Fruit fly (Drosophila melanogaster): ENCODE data around the gene Ugt303B1.
A peak's percentile ranks its signal among the peaks of the same experiment; 100 is the strongest.

Ugt303B1 gene

dm6 chr3R:23536610-23537009 is at the start of gene Ugt303B1:
Ugt303B1 (minus strand) TSS chr3R:23536710.
- TF ChIP-seq CG17801 (GFP tag; optimal IDR thresholded peaks at IDR 0.05; ENCODE audit: partially characterized antibody): no peak

dm6 chr3R:23576618-23577017 is 40.1 kb upstream of the Ugt303B1 start:
- no peak for TF ChIP-seq CG17801 (GFP tag; optimal IDR thresholded peaks at IDR 0.05; ENCODE audit: partially characterized antibody)

dm6 chr3R:23569195-23569594 is 32.7 kb upstream of the Ugt303B1 start:
- no peak for TF ChIP-seq CG17801 (GFP tag; optimal IDR thresholded peaks at IDR 0.05; ENCODE audit: partially characterized antibody)

DNA sequence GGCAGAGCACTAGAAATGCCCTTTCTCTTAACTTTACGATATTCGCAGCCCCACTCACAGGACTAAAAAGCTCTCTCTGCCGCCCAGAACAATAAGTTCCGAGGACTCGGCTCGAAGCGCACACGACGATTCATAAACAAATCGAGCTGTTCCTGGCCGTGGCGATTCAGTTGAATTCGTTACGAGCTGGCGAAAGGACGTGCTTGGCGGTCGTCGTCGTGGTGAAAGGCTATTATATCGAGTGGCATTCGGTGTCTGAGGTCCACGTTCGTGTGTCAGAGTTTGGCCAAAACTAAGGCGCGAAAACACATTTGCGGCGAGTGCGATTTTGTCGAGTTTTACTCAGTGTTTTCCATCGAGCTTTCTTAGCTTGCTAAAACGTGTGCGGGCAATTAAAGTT is 20.7 kb upstream of the Ugt303B1 start, which contains the start of gene beat-IV:
Gene beat-IV (plus strand): TSS at position 169 of the 400 bp plus-strand sequence.
- no peak for TF ChIP-seq CG17801 (GFP tag; optimal IDR thresholded peaks at IDR 0.05; ENCODE audit: partially characterized antibody)

dm6 chr3R:23556843-23557242 is 20.3 kb upstream of the Ugt303B1 start, which contains the start of gene CG10164:
CG10164 (minus strand) TSS chr3R:23556943.
- TF ChIP-seq CG17801 (GFP tag; optimal IDR thresholded peaks at IDR 0.05; ENCODE audit: partially characterized antibody): no peak

DNA sequence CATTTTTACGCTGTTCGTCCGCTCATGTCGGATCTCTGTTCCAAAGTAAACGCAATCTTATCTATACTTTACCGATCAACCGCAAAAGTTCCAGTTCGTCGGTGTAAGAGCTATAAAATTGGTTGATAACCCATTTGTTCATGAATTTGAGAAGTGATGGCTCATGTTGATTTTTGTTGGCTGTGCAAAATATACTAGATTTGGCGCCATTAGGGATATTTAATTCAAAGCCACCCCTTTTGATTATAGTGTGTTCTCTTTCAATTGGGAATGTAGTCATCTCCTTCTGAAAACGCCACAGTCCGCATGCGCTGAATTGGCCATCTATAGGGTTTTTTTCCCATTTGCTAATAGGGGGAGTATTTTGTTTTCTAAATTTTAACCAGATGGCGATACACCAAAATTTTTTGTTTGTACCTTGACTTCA is 2.2 kb upstream of the Ugt303B1 start, which contains the start of gene Ugt303B2:
Gene Ugt303B2 (minus strand): TSS at position 190 of the 427 bp plus-strand sequence.
- no peak for TF ChIP-seq CG17801 (GFP tag; optimal IDR thresholded peaks at IDR 0.05; ENCODE audit: partially characterized antibody)

DNA sequence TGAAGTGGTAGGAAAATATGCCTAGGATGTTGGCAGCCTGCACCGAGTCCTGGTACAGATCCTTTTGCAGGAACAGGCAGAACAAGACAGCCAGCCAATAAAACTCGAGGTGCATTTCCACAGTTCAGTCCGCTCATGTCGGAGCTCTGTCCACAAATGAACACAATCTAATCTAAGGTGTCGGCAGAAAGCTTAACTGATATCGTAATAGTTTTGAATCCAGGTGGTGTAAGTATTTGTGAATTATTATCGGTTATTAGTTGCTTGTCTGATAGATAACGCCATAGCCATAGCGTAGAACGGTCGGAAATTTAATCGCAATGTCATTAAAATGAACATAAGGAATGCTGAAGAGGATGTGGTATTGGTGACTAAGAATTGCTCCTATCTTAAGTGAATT is 1.9 kb downstream of the Ugt303B1 start, which contains the start of gene Ugt303B3:
Gene Ugt303B3 (minus strand): TSS at position 159 of the 400 bp plus-strand sequence.
- TF ChIP-seq CG17801 (GFP tag; optimal IDR thresholded peaks at IDR 0.05; ENCODE audit: partially characterized antibody): peak; percentile 35

dm6 chr3R:23530886-23531285 is 5.6 kb downstream of the Ugt303B1 start, which contains the start of gene CG10175:
CG10175 (minus strand) TSS chr3R:23530986.
- no peak for TF ChIP-seq CG17801 (GFP tag; optimal IDR thresholded peaks at IDR 0.05; ENCODE audit: partially characterized antibody)

DNA sequence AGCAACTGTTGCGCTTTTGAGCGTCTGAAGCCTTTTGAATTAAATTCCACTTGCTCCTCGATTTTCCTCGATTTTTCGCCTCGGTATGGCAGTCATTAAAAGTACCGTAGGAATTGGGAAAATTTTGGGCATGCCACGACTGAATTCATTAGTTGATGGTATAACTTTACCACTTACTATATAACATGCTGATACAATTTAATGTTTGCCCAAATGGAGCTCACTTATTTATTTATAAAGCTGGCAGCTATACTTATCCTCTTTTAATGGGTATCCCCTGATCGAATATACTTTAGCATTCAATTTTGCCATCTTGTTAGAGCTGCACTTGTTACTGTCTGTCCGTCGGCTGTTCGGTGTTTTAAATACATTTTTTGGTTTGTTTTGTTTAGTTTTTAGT is 9.1 kb downstream of the Ugt303B1 start:
- TF ChIP-seq CG17801 (GFP tag; optimal IDR thresholded peaks at IDR 0.05; ENCODE audit: partially characterized antibody): no peak

dm6 chr3R:23526069-23526468 is 10.4 kb downstream of the Ugt303B1 start:
- TF ChIP-seq CG17801 (GFP tag; optimal IDR thresholded peaks at IDR 0.05; ENCODE audit: partially characterized antibody): no peak

DNA sequence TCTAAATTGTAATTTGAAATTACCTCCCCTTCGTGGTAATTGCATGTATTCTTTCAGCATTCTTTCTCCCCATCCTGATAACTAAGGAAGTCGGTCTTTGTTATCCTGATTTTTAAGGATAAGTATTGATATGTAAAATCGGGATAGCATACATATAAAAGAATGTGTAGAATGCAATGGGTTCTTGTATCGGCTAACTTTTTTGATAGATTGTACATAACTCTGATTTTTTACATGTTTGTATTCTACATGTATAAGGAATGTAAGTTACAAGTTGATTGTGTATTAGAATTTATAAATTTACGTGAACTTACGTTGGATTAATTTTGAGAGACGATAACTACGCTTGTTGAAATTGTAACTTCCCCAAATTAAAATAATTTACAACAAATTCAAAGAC is 14.2 kb downstream of the Ugt303B1 start:
- no peak for TF ChIP-seq CG17801 (GFP tag; optimal IDR thresholded peaks at IDR 0.05; ENCODE audit: partially characterized antibody)

DNA sequence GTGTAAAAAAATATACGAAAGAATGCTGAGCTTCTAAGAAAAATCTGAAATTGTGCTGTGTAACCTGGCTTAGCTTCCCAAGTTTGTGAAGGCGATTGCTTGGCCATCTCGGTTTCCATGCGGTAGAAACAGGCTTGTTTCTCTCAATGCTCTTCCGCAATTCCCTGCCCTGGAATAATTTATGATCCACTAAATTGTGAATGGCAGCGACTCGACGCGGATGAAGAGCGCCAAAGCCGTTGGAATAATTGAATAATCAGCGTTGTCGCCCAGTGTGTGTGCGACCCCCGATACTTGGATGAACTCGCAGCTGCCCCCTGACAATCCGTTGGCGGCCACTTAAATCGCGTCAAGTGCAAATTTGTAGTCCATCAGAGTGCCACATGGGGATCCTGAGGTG is 15.0 kb downstream of the Ugt303B1 start, which contains the start of gene CG10177:
Gene CG10177 (minus strand): TSS at position 101 of the 400 bp plus-strand sequence.
- no peak for TF ChIP-seq CG17801 (GFP tag; optimal IDR thresholded peaks at IDR 0.05; ENCODE audit: partially characterized antibody)

dm6 chr3R:23519395-23520101 is 17.0 kb downstream of the Ugt303B1 start, which contains the start of gene Irk2:
Irk2 (minus strand) TSS chr3R:23519445.
- TF ChIP-seq CG17801 (GFP tag; optimal IDR thresholded peaks at IDR 0.05; ENCODE audit: partially characterized antibody): no peak

DNA sequence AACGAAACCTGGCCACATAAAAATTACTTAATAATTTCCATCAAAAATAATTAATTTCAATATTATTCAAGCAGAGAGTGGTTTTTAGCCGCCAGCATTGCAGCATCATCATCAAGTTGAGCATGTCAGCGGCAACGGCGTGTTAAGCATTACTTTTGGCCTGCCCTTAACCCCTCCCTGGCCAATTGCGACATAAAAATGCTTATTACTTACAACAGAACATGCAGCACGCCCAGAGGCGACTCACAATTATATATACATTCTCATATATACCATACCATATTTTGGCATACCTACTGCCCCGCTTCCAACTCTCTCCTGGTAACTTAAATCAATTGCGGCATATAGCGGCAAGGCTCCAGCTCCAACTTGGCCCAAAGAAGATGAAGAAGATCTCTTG is 25.2 kb downstream of the Ugt303B1 start:
- no peak for TF ChIP-seq CG17801 (GFP tag; optimal IDR thresholded peaks at IDR 0.05; ENCODE audit: partially characterized antibody)

DNA sequence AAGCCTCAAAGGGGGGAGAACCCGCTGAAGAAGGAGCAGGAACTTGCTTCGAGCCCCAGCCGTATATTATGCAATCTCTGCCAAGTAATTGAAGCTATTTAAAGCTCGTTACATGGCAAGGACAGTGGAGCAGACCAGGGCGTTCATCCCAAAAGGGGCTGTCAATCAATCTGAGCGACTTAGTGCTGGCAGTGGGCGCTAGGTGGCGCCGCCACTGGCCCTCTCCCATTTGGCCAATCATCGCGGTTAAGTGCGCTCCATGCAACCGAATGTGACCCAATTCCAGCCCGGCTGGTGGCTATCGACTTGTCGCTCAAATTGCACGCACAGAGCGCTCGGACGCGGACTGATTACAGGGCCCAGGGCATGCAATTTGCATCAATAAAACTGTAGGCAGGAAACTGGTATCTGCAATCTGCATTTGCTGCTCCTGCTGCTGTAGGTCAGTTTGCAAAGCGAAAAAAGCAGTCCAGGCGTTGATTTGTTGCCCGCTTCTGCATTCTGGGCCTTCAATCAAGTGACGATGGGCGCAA is 27.0 kb downstream of the Ugt303B1 start:
- TF ChIP-seq CG17801 (GFP tag; optimal IDR thresholded peaks at IDR 0.05; ENCODE audit: partially characterized antibody): no peak

- no peak for TF ChIP-seq CG17801 (GFP tag; optimal IDR thresholded peaks at IDR 0.05; ENCODE audit: partially characterized antibody)
These were observed 28.2 kb downstream of the Ugt303B1 start for dm6 chr3R:23508304-23508703.

Data from ovary, adult (tissue).